Worm (Caenorhabditis elegans) whole organism, L4 larva: ENCODE data around the gene aqp-1.

Source experiments
- aha-1 ChIP-seq: fragments of 150-350 bp; peaks from one replicate; lab custom pipeline; 2014; ENCODE audit warnings: missing biosample characterization, missing genetic modification characterization
- hif-1 ChIP-seq, 2 experiments: sonication (generic microtip); optimal IDR thresholded peaks; 2 replicates each; lab custom pipeline; 2016 to 2017; ENCODE audit warnings: missing compliant biosample characterization in 2 of 2, missing genetic modification characterization in 2 of 2, missing genetic modification reagents in 2 of 2, missing genotype in 2 of 2, mild to moderate bottlenecking in 1 of 2
- lin-39 ChIP-seq: fragments of 150-350 bp; optimal IDR thresholded peaks from 2 replicates; lab custom pipeline; 2014; ENCODE audit warnings: missing biosample characterization, missing genetic modification reagents, missing genetic modification characterization
- mxl-2 ChIP-seq: fragments of 200-800 bp; sonication (Bioruptor generic); conservative IDR thresholded peaks from 2 replicates; pipeline ENCODE4 v1.3.6; 2022; ENCODE audit warnings: missing genetic modification reagents, missing genetic modification characterization, missing compliant biosample characterization
- nhr-11 ChIP-seq: fragments of 150-350 bp; optimal IDR thresholded peaks from 2 replicates; lab custom pipeline; 2014; ENCODE audit warnings: missing biosample characterization, missing genetic modification characterization
- unc-39 ChIP-seq: sonication (generic microtip); optimal IDR thresholded peaks from 2 replicates; lab custom pipeline; 2017; ENCODE audit warnings: missing biosample characterization, missing genetic modification characterization
- unc-62 ChIP-seq, 3 experiments: fragments of 150-350 bp in 1 of 3; sonication (generic microtip); optimal IDR thresholded peaks in 2 of 3; peaks in 1 of 3; 1 replicate in 1 of 3; 2 replicates in 2 of 3; lab custom pipeline; 2014 to 2017; ENCODE audit warnings: missing biosample characterization in 3 of 3, missing genetic modification characterization in 3 of 3, missing genetic modification reagents in 3 of 3, missing genotype in 1 of 3

Gene aqp-1

DNA sequence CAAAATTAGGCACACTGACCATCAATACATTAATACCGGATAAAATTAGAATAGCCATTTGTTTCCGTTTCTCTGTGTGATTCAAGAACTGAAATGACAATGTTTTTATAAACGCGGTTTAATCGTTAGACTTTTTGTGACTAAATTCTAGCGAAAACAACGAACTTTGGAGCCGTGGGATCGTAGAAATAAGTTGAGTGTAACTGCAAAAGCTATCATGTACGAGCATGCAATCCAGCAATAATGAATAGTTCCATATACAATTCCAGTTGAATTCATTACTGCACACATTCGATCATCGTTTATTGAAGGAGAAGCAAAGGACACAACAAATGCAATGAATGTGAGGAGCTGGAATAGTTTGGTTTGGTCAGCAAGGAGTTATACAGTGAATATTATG, 52.0 kb downstream of the aqp-1 start:
- no peak for TF ChIP-seq nhr-11 (tag; lab: Kevin White, UChicago)
- no peak for TF ChIP-seq lin-39
- TF ChIP-seq aha-1 (tag; lab: Kevin White, UChicago): peak; percentile 26
- TF ChIP-seq hif-1 (tag; optimal IDR thresholded peaks at IDR 0.05; lab: Kevin White, UChicago): no peak
- no peak for TF ChIP-seq unc-39 (tag; lab: Kevin White, UChicago)
- TF ChIP-seq unc-62 (GFP tag; optimal IDR thresholded peaks at IDR 0.05 in 1 of 2; lab: Kevin White, UChicago): peak in 1 of 2 experiments; percentile 97
- no peak for TF ChIP-seq unc-62 (tag; optimal IDR thresholded peaks at IDR 0.05; lab: Kevin White, UChicago)
- no peak for TF ChIP-seq mxl-2 (GFP tag; lab: Robert Waterston, UW)
